Worm (Caenorhabditis elegans): ENCODE data around the gene dpy-27.

- TF ChIP-seq tab-1 (GFP tag; IDR thresholded peaks at IDR 0.05), result no peak
- TF ChIP-seq flt-1 (GFP tag; IDR thresholded peaks at IDR 0.05), result no peak
- no peak for TF ChIP-seq ztf-23 (GFP tag; IDR thresholded peaks at IDR 0.05)
- TF ChIP-seq cog-1 (tag; optimal IDR thresholded peaks at IDR 0.05), result no peak
- no peak for TF ChIP-seq med-1 (GFP tag; optimal IDR thresholded peaks at IDR 0.05; ENCODE audit: insufficient read depth)
- no peak for TF ChIP-seq ref-1 (GFP tag; conservative IDR thresholded peaks at IDR 0.05)
- no peak for TF ChIP-seq ztf-29 (GFP tag; IDR thresholded peaks at IDR 0.05)
- no peak for TF ChIP-seq klf-2 (GFP tag; conservative IDR thresholded peaks at IDR 0.05)
Measured at ce11 chrIII:3867937-3868929, 48.8 kb upstream of the dpy-27 start.

All from whole organism, midembryonic.